Fruit fly (Drosophila melanogaster) whole organism, adult: ENCODE results near the gene yellow-k.

Experiments
- CG11617 ChIP-seq: fragments of 200-800 bp; sonication (Bioruptor generic); optimal IDR thresholded peaks from 2 replicates; lab custom pipeline; 2017; ENCODE audit warnings: mild to moderate bottlenecking, missing biosample characterization, missing genetic modification reagents, missing genetic modification characterization
- CG12768 ChIP-seq: fragments of 200-800 bp; sonication (Bioruptor generic); optimal IDR thresholded peaks from 2 replicates; lab custom pipeline; 2017; ENCODE audit warnings: missing biosample characterization, missing genetic modification characterization, mild to moderate bottlenecking, moderate library complexity, missing genetic modification reagents
- CG14711 ChIP-seq: fragments of 200-800 bp; sonication (Bioruptor generic); optimal IDR thresholded peaks from 2 replicates; lab custom pipeline; 2018; ENCODE audit warnings: missing biosample characterization, mild to moderate bottlenecking, missing genetic modification characterization, moderate library complexity
- CG1620 ChIP-seq: fragments of 200-800 bp; sonication (Bioruptor generic); optimal IDR thresholded peaks from 2 replicates; lab custom pipeline; 2016; ENCODE audit warnings: missing biosample characterization, missing genetic modification characterization
- CG33017 ChIP-seq: fragments of 200-800 bp; sonication (Bioruptor generic); optimal IDR thresholded peaks from 2 replicates; lab custom pipeline; 2018; ENCODE audit warnings: missing biosample characterization, mild to moderate bottlenecking, missing genetic modification characterization, moderate library complexity
- CG5204 ChIP-seq: fragments of 200-800 bp; sonication (Bioruptor generic); optimal IDR thresholded peaks from 2 replicates; lab custom pipeline; 2016; ENCODE audit warnings: missing biosample characterization, missing genetic modification characterization
- CG7045 ChIP-seq: fragments of 200-800 bp; sonication (Bioruptor generic); optimal IDR thresholded peaks from 2 replicates; lab custom pipeline; 2017; ENCODE audit warnings: missing biosample characterization, mild to moderate bottlenecking, missing genetic modification characterization
- CG7101 ChIP-seq: fragments of 200-800 bp; sonication (Bioruptor generic); optimal IDR thresholded peaks from 2 replicates; lab custom pipeline; 2018; ENCODE audit warnings: missing biosample characterization, mild to moderate bottlenecking, missing genetic modification characterization, moderate library complexity
- Clk ChIP-seq: fragments of 200-800 bp; sonication (Bioruptor generic); optimal IDR thresholded peaks from 2 replicates; lab custom pipeline; 2017; ENCODE audit warnings: missing biosample characterization, missing genetic modification characterization
- Crg-1 ChIP-seq: fragments of 200-800 bp; sonication (Bioruptor generic); optimal IDR thresholded peaks from 2 replicates; lab custom pipeline; 2016; ENCODE audit warnings: missing biosample characterization, missing genetic modification characterization
- Hr96 ChIP-seq: fragments of 200-800 bp; sonication (Bioruptor generic); optimal IDR thresholded peaks from 2 replicates; lab custom pipeline; 2016; ENCODE audit warnings: missing biosample characterization, missing genetic modification characterization
- Mnt ChIP-seq: fragments of 200-800 bp; sonication (Bioruptor generic); optimal IDR thresholded peaks from 2 replicates; lab custom pipeline; 2016; ENCODE audit warnings: missing biosample characterization, mild to moderate bottlenecking, missing genetic modification characterization
- bab1 ChIP-seq: fragments of 200-800 bp; sonication (Bioruptor generic); optimal IDR thresholded peaks from 3 replicates; lab custom pipeline; 2019; ENCODE audit warnings: missing biosample characterization, mild to moderate bottlenecking, missing genetic modification characterization, moderate library complexity
- cic ChIP-seq: fragments of 200-800 bp; sonication (Bioruptor generic); optimal IDR thresholded peaks from 2 replicates; lab custom pipeline; 2017; ENCODE audit warnings: missing biosample characterization, mild to moderate bottlenecking, missing genetic modification characterization, moderate library complexity
- cnc ChIP-seq, 2 experiments: fragments of >200 bp; optimal IDR thresholded peaks; 2 replicates each; lab custom pipeline; 2017
- kay ChIP-seq: fragments of 200-800 bp; sonication (Bioruptor generic); peaks from one replicate; lab custom pipeline; 2016; ENCODE audit warnings: missing biosample characterization, missing genetic modification characterization, borderline replicate concordance
- ovo ChIP-seq: fragments of 200-800 bp; sonication (Bioruptor generic); optimal IDR thresholded peaks from 2 replicates; lab custom pipeline; 2016; ENCODE audit warnings: missing biosample characterization, missing genetic modification characterization
- pad ChIP-seq: fragments of 200-800 bp; sonication (Bioruptor generic); optimal IDR thresholded peaks from 3 replicates; lab custom pipeline; 2017; ENCODE audit warnings: missing biosample characterization, missing genetic modification characterization, mild to moderate bottlenecking, moderate library complexity, missing genetic modification reagents
- tj ChIP-seq: fragments of 200-800 bp; sonication (Bioruptor generic); optimal IDR thresholded peaks from 3 replicates; lab custom pipeline; 2017; ENCODE audit warnings: missing biosample characterization, mild to moderate bottlenecking, missing genetic modification characterization, moderate library complexity
- toe ChIP-seq: fragments of 200-800 bp; sonication (Bioruptor generic); optimal IDR thresholded peaks from 2 replicates; lab custom pipeline; 2016; ENCODE audit warnings: missing biosample characterization, missing genetic modification characterization

Gene yellow-k

DNA sequence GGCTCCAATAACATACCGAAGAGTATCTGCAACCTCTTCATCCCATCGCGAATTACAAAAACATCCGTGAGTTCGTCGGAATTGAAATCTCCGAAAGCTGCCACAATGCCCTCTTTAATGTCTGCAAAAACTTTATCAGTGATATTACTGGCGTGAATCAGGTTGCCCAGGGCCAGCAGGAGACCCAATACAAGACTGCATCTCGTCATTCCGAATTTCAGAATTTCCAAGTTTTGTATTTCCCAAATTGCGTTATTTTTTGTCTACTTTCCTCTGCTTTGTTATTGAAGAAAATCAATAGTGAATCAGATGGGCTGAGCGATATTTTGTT, 42.3 kb downstream of the yellow-k start:
- TF ChIP-seq CG12768 (GFP tag; lab: Kevin White, UChicago), result no peak

dm6 chr3L:15563058-15563850, 42.8 kb downstream of the yellow-k start, which contains the start of the genes CG7739 and SCCRO:
CG7739 (minus strand) TSS chr3L:15563065.
SCCRO (plus strand) TSS chr3L:15563427.
- peak; percentile 65 for TF ChIP-seq CG1620 (GFP tag; lab: Kevin White, UChicago)
- TF ChIP-seq CG7045 (GFP tag; lab: Kevin White, UChicago), result peak; percentile 39
- TF ChIP-seq cnc (optimal IDR thresholded peaks at IDR 0.05; lab: Kevin White, UChicago), result no peak
- no peak for TF ChIP-seq toe
- TF ChIP-seq CG33017, result peak; percentile 60
- TF ChIP-seq Crg-1, result peak; percentile 3
- TF ChIP-seq Mnt (GFP tag; lab: Kevin White, UChicago), result peak; percentile 16
- TF ChIP-seq pad (GFP tag; lab: Kevin White, UChicago), result peak; percentile 6
- no peak for TF ChIP-seq cic
- TF ChIP-seq Clk (GFP tag; lab: Kevin White, UChicago), result no peak
- TF ChIP-seq CG14711 (tag; lab: Kevin White, UChicago), result peak; percentile 63
- no peak for TF ChIP-seq CG12768 (GFP tag; lab: Kevin White, UChicago)
- peak; percentile 46 for TF ChIP-seq CG11617 (GFP tag; lab: Kevin White, UChicago)
- TF ChIP-seq Hr96 (GFP tag; lab: Kevin White, UChicago), result no peak
- TF ChIP-seq ovo, result peak; percentile 39
- no peak for TF ChIP-seq CG5204 (GFP tag; lab: Kevin White, UChicago)
- TF ChIP-seq tj (GFP tag; lab: Kevin White, UChicago), result no peak
- peak; percentile 94 for TF ChIP-seq kay (GFP tag; lab: Kevin White, UChicago)
- TF ChIP-seq bab1 (GFP tag; lab: Kevin White, UChicago), result peak; percentile 45
- peak; percentile 75 for TF ChIP-seq CG7101 (tag; lab: Kevin White, UChicago)

DNA sequence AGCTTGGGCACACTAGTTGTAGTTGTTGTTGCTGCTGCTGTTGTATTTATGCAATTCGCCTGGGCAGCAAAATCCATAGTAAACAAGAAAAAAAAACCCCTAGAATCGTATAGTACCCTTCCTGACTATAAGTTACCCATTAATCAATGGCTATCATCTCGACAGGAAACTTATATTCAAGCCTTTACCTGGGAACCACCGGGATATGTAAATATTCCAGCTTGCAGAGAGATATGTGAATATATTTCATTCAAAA, 43.4 kb downstream of the yellow-k start:
- peak; percentile 56 for TF ChIP-seq tj (GFP tag; lab: Kevin White, UChicago)
- no peak for TF ChIP-seq cic
- no peak for TF ChIP-seq CG7045 (GFP tag; lab: Kevin White, UChicago)

DNA sequence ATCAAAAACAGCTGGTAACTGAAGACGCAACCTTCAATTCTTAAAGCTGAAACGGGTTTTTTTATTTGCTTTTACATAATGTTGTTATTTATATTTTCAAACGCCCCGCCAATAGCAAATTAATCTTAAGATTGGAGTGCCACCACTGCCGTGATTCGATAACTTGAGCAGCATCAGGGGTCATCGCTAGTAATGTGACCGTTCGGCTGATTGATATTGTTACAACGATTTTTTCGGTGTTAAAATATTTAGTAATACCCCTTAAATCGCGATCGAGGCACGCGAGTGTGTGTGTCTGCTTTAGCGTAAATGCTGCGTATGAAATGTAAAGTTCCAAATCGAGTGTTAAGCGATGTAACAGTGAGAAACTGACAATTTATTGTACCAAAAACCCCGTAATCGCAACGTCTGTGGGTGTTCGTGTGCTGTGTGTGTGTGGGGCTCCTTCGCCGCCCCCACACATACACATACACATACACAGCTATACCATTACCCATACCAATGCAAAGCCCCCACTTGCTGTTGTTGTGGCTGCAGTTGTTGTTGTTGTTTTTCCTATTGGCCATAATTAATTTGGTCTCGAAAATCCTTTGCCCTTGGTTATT, 45.5 kb downstream of the yellow-k start, which contains the start of gene dop:
TSS of gene dop (plus strand) at position 185 of the 605 bp plus-strand sequence.
- TF ChIP-seq bab1 (GFP tag; lab: Kevin White, UChicago), result peak; percentile 26
- TF ChIP-seq Hr96 (GFP tag; lab: Kevin White, UChicago), result peak; percentile 53
- TF ChIP-seq cic, result no peak
- TF ChIP-seq CG1620 (GFP tag; lab: Kevin White, UChicago), result no peak
- TF ChIP-seq Crg-1, result peak; percentile 48
- TF ChIP-seq kay (GFP tag; lab: Kevin White, UChicago), result peak; percentile 13
- peak; percentile 52 for TF ChIP-seq pad (GFP tag; lab: Kevin White, UChicago)
- TF ChIP-seq CG7045 (GFP tag; lab: Kevin White, UChicago), result no peak
- peak; percentile 9 for TF ChIP-seq CG14711 (tag; lab: Kevin White, UChicago)
- no peak for TF ChIP-seq CG7101 (tag; lab: Kevin White, UChicago)
- no peak for TF ChIP-seq CG5204 (GFP tag; lab: Kevin White, UChicago)
- TF ChIP-seq Mnt (GFP tag; lab: Kevin White, UChicago), result peak; percentile 6
- peak; percentile 69 for TF ChIP-seq toe
- no peak for TF ChIP-seq ovo

dm6 chr3L:15566484-15566955, 46.1 kb downstream of the yellow-k start:
- no peak for TF ChIP-seq cnc (optimal IDR thresholded peaks at IDR 0.05; lab: Kevin White, UChicago)
- TF ChIP-seq Mnt (GFP tag; lab: Kevin White, UChicago), result peak; percentile 74
- peak; percentile 39 for TF ChIP-seq tj (GFP tag; lab: Kevin White, UChicago)
- no peak for TF ChIP-seq Clk (GFP tag; lab: Kevin White, UChicago)
- peak; percentile 59 for TF ChIP-seq Crg-1
- peak; percentile 75 for TF ChIP-seq CG7101 (tag; lab: Kevin White, UChicago)
- TF ChIP-seq CG12768 (GFP tag; lab: Kevin White, UChicago), result peak; percentile 86
- peak; percentile 51 for TF ChIP-seq CG14711 (tag; lab: Kevin White, UChicago)
- TF ChIP-seq CG7045 (GFP tag; lab: Kevin White, UChicago), result peak; percentile 69
- peak; percentile 98 for TF ChIP-seq cic
- no peak for TF ChIP-seq CG5204 (GFP tag; lab: Kevin White, UChicago)
- TF ChIP-seq bab1 (GFP tag; lab: Kevin White, UChicago), result no peak
- no peak for TF ChIP-seq toe
- peak; percentile 68 for TF ChIP-seq ovo
- TF ChIP-seq pad (GFP tag; lab: Kevin White, UChicago), result peak; percentile 37
- peak; percentile 54 for TF ChIP-seq CG1620 (GFP tag; lab: Kevin White, UChicago)
- peak; percentile 87 for TF ChIP-seq CG33017
- TF ChIP-seq kay (GFP tag; lab: Kevin White, UChicago), result peak; percentile 92
- peak; percentile 74 for TF ChIP-seq CG11617 (GFP tag; lab: Kevin White, UChicago)
- TF ChIP-seq Hr96 (GFP tag; lab: Kevin White, UChicago), result no peak

DNA sequence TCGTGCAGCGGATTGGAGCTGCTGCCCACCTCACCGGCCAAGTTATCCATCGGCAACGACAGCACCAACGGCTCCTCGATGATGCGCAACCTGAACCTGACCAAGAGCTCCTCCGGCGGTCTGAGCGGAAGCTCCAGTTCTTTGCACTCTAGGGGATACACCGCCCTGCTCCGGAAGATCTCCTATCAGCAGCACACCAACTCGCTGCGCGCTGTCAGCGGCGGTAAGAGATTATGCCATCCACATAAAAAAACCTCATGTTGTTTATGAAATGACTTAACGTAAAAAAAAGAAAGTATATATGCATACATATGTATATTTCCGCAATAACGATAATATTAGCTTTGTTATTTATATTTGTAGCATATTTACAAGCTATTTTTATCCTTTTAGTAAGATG, 48.3 kb downstream of the yellow-k start:
- TF ChIP-seq pad (GFP tag; lab: Kevin White, UChicago), result no peak
- TF ChIP-seq Crg-1, result no peak
- no peak for TF ChIP-seq CG12768 (GFP tag; lab: Kevin White, UChicago)
- no peak for TF ChIP-seq cnc (optimal IDR thresholded peaks at IDR 0.05; lab: Kevin White, UChicago)
- TF ChIP-seq CG11617 (GFP tag; lab: Kevin White, UChicago), result no peak
- no peak for TF ChIP-seq CG7101 (tag; lab: Kevin White, UChicago)
- no peak for TF ChIP-seq toe
- no peak for TF ChIP-seq ovo
- no peak for TF ChIP-seq CG1620 (GFP tag; lab: Kevin White, UChicago)
- no peak for TF ChIP-seq Hr96 (GFP tag; lab: Kevin White, UChicago)
